Worm (Caenorhabditis elegans): ENCODE measurements around the gene ckr-2.

The ckr-2 gene

ce11 chrIII:1976642-1977041 is 44.8 kb downstream of the ckr-2 start, which contains the start of gene R155.3:
TSS of gene R155.3 (minus strand) at chrIII:1976742.
- no peak for TF ChIP-seq elt-1 (tag; optimal IDR thresholded peaks at IDR 0.05)
- no peak for TF ChIP-seq zag-1 (tag; optimal IDR thresholded peaks at IDR 0.05)

ce11 chrIII:1975992-1976391 is 45.4 kb downstream of the ckr-2 start:
- TF ChIP-seq nhr-28 (tag; optimal IDR thresholded peaks at IDR 0.05) (no peak), snpc-4 (tag; optimal IDR thresholded peaks at IDR 0.05) (no peak), fkh-2 (tag; optimal IDR thresholded peaks at IDR 0.05) (no peak), aly-2 (tag; optimal IDR thresholded peaks at IDR 0.05) (no peak), nhr-25 (tag; optimal IDR thresholded peaks at IDR 0.05) (no peak), unc-62 (GFP tag; optimal IDR thresholded peaks at IDR 0.05) (no peak), ztf-4 (tag; optimal IDR thresholded peaks at IDR 0.05) (no peak), unc-39 (tag; optimal IDR thresholded peaks at IDR 0.05) (no peak), nhr-43 (tag; optimal IDR thresholded peaks at IDR 0.05; ENCODE audit: poor library complexity, severe bottlenecking) (no peak), lsy-12 (tag; optimal IDR thresholded peaks at IDR 0.05) (no peak), fkh-10 (GFP tag; optimal IDR thresholded peaks at IDR 0.05) (no peak), nhr-12 (tag; optimal IDR thresholded peaks at IDR 0.05) (no peak), ceh-82 (tag; optimal IDR thresholded peaks at IDR 0.05) (no peak), egl-27 (tag; optimal IDR thresholded peaks at IDR 0.05) (no peak), ceh-16 (tag; optimal IDR thresholded peaks at IDR 0.05) (no peak)

ce11 chrIII:1970433-1970832 is 51.0 kb downstream of the ckr-2 start, which contains the start of gene R155.5:
TSS of gene R155.5 (minus strand) at chrIII:1970533.
- TF ChIP-seq nhr-76 (tag; optimal IDR thresholded peaks at IDR 0.05) = no peak
- no peak for TF ChIP-seq nfya-1 (tag; optimal IDR thresholded peaks at IDR 0.05; ENCODE audit: insufficient read depth)

- TF ChIP-seq lin-39 (tag; optimal IDR thresholded peaks at IDR 0.05) (no peak), ceh-28 (tag; optimal IDR thresholded peaks at IDR 0.05) (no peak), nhr-76 (tag; optimal IDR thresholded peaks at IDR 0.05) (no peak), ztf-11 (tag; optimal IDR thresholded peaks at IDR 0.05) (no peak), nfya-1 (tag; optimal IDR thresholded peaks at IDR 0.05; ENCODE audit: insufficient read depth) (no peak), elt-1 (tag; optimal IDR thresholded peaks at IDR 0.05) (no peak), aly-2 (tag; optimal IDR thresholded peaks at IDR 0.05) (no peak), zag-1 (tag; optimal IDR thresholded peaks at IDR 0.05) (no peak), ceh-9 (tag; optimal IDR thresholded peaks at IDR 0.05) (no peak), tbx-2 (tag; optimal IDR thresholded peaks at IDR 0.05) (no peak), snpc-4 (tag; optimal IDR thresholded peaks at IDR 0.05) (no peak), nhr-11 (tag; optimal IDR thresholded peaks at IDR 0.05) (no peak), lin-15B (tag; optimal IDR thresholded peaks at IDR 0.05) (no peak), unc-62 (GFP tag; optimal IDR thresholded peaks at IDR 0.05) (no peak), R02D3.7 (tag; optimal IDR thresholded peaks at IDR 0.05) (no peak), lsy-12 (tag; optimal IDR thresholded peaks at IDR 0.05) (no peak), elt-2 (tag; optimal IDR thresholded peaks at IDR 0.05) (no peak)
Observed at ce11 chrIII:1969802-1970201, 51.6 kb downstream of the ckr-2 start, which contains the start of gene moa-1. TSS of gene moa-1 (minus strand) at chrIII:1969902.

- peak; percentile 76 for TF ChIP-seq ceh-28 (tag; optimal IDR thresholded peaks at IDR 0.05)
Observed at ce11 chrIII:1965580-1965979, 55.8 kb downstream of the ckr-2 start.

ce11 chrIII:1965161-1965560 is 56.2 kb downstream of the ckr-2 start:
- peak; percentile 91 for TF ChIP-seq ceh-28 (tag; optimal IDR thresholded peaks at IDR 0.05)

- TF ChIP-seq pqm-1 (tag; optimal IDR thresholded peaks at IDR 0.05) = no peak
- no peak for TF ChIP-seq nhr-43 (tag; optimal IDR thresholded peaks at IDR 0.05; ENCODE audit: poor library complexity, severe bottlenecking)
- TF ChIP-seq nhr-23 (tag; optimal IDR thresholded peaks at IDR 0.05) = no peak
Observed at ce11 chrIII:1963128-1963527, 58.3 kb downstream of the ckr-2 start.

Data from whole organism, L3 larva.